Fruit fly (Drosophila melanogaster) whole organism, wandering third instar larva: ENCODE data around the gene AkhR.

ENCODE experiments used
- Abd-B ChIP-seq: fragments of >200 bp; optimal IDR thresholded peaks from 2 replicates; lab custom pipeline; 2017; ENCODE audit warnings: missing biosample characterization, missing genetic modification characterization
- Dif ChIP-seq: fragments of 200-275, 200-300 bp; sonication (Bioruptor generic); optimal IDR thresholded peaks from 2 replicates; lab custom pipeline; 2018; ENCODE audit warnings: missing biosample characterization, missing genetic modification characterization; ENCODE audit not compliant: partially characterized antibody
- foxo ChIP-seq, 2 experiments: fragments of 200-800 bp; sonication (Bioruptor generic); optimal IDR thresholded peaks; 2 replicates in 1 of 2; 3 replicates in 1 of 2; lab custom pipeline; 2016 to 2017; ENCODE audit warnings: missing biosample characterization in 2 of 2, missing genetic modification characterization in 2 of 2
- h ChIP-seq: fragments of 200-800 bp; sonication (Bioruptor generic); optimal IDR thresholded peaks from 3 replicates; lab custom pipeline; 2016; ENCODE audit warnings: missing biosample characterization, mild to moderate bottlenecking, missing genetic modification characterization
- sage ChIP-seq: fragments of 200-800 bp; sonication (Bioruptor generic); optimal IDR thresholded peaks from 2 replicates; lab custom pipeline; 2016; ENCODE audit warnings: missing biosample characterization, mild to moderate bottlenecking, missing genetic modification characterization
- sv ChIP-seq: fragments of 200-800 bp; sonication (Bioruptor generic); optimal IDR thresholded peaks from 3 replicates; lab custom pipeline; 2016; ENCODE audit warnings: missing biosample characterization, missing genetic modification characterization

DNA sequence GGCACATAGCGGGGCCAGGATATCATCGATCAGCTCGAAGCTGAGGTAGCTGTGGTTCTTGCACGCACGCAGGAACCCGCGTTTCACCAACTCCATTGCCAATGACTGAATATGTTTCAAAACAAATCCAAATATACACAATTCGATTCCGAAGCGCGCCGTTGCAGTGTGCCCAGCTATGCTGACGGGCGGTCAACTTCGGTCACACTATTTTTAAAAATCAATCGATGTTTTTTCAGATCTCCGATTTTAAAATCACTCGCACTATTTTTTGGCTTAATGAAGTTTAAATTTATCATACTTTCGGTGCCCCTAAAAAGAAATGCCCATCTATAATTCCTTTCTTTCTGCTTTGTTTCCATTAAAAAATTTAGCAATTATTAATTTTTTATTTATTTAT lies 38.5 kb downstream of the AkhR start, which contains the start of gene Nse1:
- TF ChIP-seq sage (GFP tag; lab: Kevin White, UChicago) (no peak), sv (GFP tag; lab: Kevin White, UChicago) (no peak), foxo (GFP tag; optimal IDR thresholded peaks at IDR 0.05; lab: Kevin White, UChicago) (no peak), Abd-B (GFP tag; lab: Kevin White, UChicago) (no peak), h (GFP tag; lab: Kevin White, UChicago) (no peak), Dif (GFP tag; lab: Kevin White, UChicago) (no peak)
